Fruit fly (Drosophila melanogaster): Measurements from ENCODE around the gene CG7460.

The CG7460 gene

DNA sequence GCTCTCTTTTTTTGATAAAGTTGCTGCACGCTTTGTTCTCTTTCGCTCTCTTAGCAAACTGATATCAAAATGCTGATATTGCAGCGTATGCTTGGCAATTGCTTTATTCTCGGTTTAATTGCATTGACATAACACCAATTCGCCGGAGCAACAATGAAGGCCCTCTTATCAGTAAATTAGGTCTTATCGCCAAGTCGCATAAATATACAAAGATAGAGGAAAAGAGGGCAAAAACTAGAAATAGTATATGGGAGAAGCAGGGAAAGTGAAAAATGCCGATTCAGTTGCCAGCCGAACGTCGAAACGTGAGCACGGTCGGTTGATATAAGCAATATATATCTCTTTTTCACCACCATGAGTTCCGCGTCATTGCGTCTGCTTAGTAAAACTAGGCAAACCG lies at the start of gene CG7460:
Gene CG7460 (plus strand): TSS at position 70 of the 400 bp plus-strand sequence.
- TF ChIP-seq CG17806 (tag; optimal IDR thresholded peaks at IDR 0.05) (no peak), CG32121 (GFP tag; IDR thresholded peaks at IDR 0.05) (0 out of 2 replicates have a peak, but pooled peaks have one; percentile 20)

DNA sequence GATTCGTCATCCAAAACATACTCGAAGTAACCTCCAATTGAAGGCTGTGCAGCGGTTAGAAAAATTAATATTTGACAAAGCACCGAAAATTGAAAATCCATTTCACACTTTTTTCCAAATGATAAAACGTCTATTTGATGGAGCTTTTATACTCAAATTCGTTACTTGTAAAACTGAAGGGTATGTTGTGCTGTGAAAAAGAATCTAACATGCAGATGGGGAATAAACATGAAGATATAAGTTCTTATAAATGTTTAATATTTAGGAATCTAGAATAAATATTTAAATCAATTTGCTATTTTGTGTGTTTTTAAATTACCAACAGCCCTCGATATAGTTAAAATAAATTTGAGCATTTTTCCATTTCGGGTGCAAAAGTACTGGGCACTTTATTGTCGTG lies 20.6 kb upstream of the CG7460 start, which contains the start of gene CheB74a:
Gene CheB74a (minus strand): TSS at position 101 of the 400 bp plus-strand sequence.
- TF ChIP-seq EcR (GFP tag; optimal IDR thresholded peaks at IDR 0.05) (no peak), CG12605 (GFP tag; IDR thresholded peaks at IDR 0.05) (no peak), fd96Ca (GFP tag; IDR thresholded peaks at IDR 0.05) (no peak), Snoo (tag; optimal IDR thresholded peaks at IDR 0.05) (no peak), CG9948 (tag; optimal IDR thresholded peaks at IDR 0.05) (no peak), CG8159 (tag; optimal IDR thresholded peaks at IDR 0.05) (no peak), gl (tag; optimal IDR thresholded peaks at IDR 0.05) (no peak), CG34367 (tag; optimal IDR thresholded peaks at IDR 0.05) (no peak), D1 (tag; optimal IDR thresholded peaks at IDR 0.05) (no peak)

DNA sequence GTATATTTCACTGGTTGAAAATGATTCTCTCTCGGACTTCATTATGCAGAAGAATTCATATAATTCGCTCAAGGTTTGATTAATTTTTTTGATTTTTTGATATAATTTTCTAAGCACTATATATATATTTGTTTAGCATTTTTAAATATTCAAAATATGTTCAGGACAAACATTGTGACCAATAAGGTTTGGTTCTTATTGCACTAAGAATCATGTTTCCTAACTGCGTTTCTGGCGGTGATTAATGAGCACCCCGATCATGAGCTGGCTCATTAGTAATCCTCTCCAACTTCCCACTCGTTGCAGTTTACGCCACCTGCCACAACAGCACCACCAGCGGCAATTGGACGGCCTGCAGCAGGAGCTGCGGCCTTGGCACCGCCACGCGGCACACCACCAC lies 11.1 kb upstream of the CG7460 start, which contains the start of gene CG6052:
Gene CG6052 (minus strand): TSS at position 101 of the 400 bp plus-strand sequence.
- no peak for TF ChIP-seq CG10348 (GFP tag; IDR thresholded peaks at IDR 0.05)
- no peak for TF ChIP-seq fd96Ca (GFP tag; IDR thresholded peaks at IDR 0.05)

DNA sequence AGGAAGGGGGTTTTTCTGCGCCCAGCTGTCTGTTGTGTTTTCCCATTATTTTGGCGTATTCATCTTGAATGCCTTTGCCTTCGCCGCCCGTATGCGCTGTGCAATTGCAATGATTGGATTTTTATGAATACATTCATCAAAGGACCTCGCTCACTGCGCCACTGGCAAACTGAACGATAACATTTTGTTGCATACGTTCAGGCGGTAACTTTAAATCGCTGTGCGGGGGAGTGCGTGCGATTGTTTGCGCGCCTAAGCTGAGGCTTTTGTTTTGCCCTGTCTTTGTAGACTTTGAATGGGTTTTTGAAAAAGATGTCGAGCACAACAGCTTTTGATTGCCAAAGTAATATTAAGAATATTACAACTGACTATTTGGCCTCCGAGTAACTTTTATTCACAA lies 713 bp upstream of the CG7460 start:
- TF ChIP-seq CG9948 (tag; optimal IDR thresholded peaks at IDR 0.05) (no peak), CG12605 (GFP tag; IDR thresholded peaks at IDR 0.05) (no peak), Ets98B (GFP tag; IDR thresholded peaks at IDR 0.05) (no peak), CG14655 (GFP tag; optimal IDR thresholded peaks at IDR 0.05) (no peak), gl (tag; optimal IDR thresholded peaks at IDR 0.05) (no peak)

DNA sequence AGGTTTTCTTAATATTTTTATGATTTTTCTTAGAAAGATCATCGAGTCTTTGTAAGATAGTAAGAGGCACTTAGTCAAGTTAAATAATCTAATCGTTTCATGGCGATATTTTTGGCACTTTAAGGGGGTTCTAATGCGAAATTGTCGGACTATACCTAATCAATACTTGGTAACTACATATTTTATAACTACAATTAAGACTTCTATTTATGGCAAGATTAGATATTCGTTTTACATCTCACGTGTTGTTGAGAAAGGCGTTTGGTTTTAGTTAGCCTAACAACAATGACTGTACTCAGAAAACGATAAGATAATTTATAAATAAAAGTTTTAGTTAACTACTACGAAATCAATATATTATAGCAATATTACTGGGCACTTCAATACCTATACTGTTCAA lies 2.2 kb downstream of the CG7460 start:
- TF ChIP-seq CG34367 (tag; optimal IDR thresholded peaks at IDR 0.05) = no peak
- no peak for TF ChIP-seq Ets98B (GFP tag; IDR thresholded peaks at IDR 0.05)
- no peak for TF ChIP-seq CG8301 (tag; optimal IDR thresholded peaks at IDR 0.05)
- no peak for TF ChIP-seq CG12605 (GFP tag; IDR thresholded peaks at IDR 0.05)
- no peak for TF ChIP-seq gl (tag; optimal IDR thresholded peaks at IDR 0.05)
- TF ChIP-seq D1 (tag; optimal IDR thresholded peaks at IDR 0.05) = no peak
- no peak for TF ChIP-seq fd96Ca (GFP tag; IDR thresholded peaks at IDR 0.05)
- no peak for TF ChIP-seq CG8159 (tag; optimal IDR thresholded peaks at IDR 0.05)
- no peak for TF ChIP-seq EcR (GFP tag; optimal IDR thresholded peaks at IDR 0.05)
- TF ChIP-seq Snoo (tag; optimal IDR thresholded peaks at IDR 0.05) = no peak
- TF ChIP-seq CG17806 (tag; optimal IDR thresholded peaks at IDR 0.05) = no peak
- TF ChIP-seq rn (GFP tag; IDR thresholded peaks at IDR 0.05) = no peak
- no peak for TF ChIP-seq Pif1B (GFP tag; optimal IDR thresholded peaks at IDR 0.05)
- no peak for TF ChIP-seq Pif1A (GFP tag; optimal IDR thresholded peaks at IDR 0.05)
- no peak for TF ChIP-seq CG10348 (GFP tag; IDR thresholded peaks at IDR 0.05)
- no peak for TF ChIP-seq CG9948 (tag; optimal IDR thresholded peaks at IDR 0.05)
- no peak for TF ChIP-seq CG4496 (GFP tag; IDR thresholded peaks at IDR 0.05)
- TF ChIP-seq CG13204 (GFP tag; optimal IDR thresholded peaks at IDR 0.05) = no peak

DNA sequence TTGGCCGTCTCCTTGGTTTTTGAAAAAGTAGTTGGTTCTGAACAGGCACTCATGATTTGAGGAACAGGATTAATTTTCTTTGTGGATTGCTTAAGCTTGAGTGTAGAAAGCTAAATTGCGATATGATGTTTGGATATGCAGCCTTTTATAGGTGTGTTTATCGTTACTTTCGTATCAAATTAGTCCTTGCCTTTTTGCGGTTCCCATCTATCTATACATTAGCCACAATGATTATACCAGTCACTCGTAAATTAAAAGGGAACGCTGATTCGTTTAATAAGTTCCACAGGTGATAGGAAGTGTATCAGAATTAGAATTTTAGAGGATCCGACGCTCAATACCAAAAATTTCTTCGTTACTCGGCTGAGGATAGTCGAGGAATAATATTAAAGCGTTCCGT lies 6.4 kb downstream of the CG7460 start, which contains the start of gene CG6034:
Gene CG6034 (minus strand): TSS at position 101 of the 400 bp plus-strand sequence.
- TF ChIP-seq CG12605 (GFP tag; IDR thresholded peaks at IDR 0.05) (no peak), D1 (tag; optimal IDR thresholded peaks at IDR 0.05) (no peak), CG4496 (GFP tag; IDR thresholded peaks at IDR 0.05) (no peak), Ets98B (GFP tag; IDR thresholded peaks at IDR 0.05) (no peak), EcR (GFP tag; optimal IDR thresholded peaks at IDR 0.05) (no peak), CG14655 (GFP tag; optimal IDR thresholded peaks at IDR 0.05) (no peak)

DNA sequence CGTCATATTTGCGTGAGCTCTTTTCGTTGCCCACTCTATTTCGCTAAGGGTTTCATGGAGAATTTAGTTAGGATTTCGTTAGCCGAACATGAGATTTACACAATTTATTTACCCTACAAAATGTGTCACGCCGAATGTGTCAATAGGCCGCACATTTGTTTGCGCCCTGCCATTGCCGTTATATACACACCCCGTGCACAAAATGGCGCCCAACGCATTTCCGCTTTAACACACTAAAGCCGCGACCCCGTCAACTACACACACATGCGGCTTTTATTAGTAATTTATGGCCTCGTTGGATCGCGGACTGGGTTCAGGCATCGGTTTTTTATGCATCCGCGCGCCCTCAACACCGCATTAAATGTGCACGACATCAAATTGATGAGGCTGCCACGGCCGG lies 10.1 kb downstream of the CG7460 start, which contains the start of gene Adgf-B:
Gene Adgf-B (minus strand): TSS at position 101 of the 400 bp plus-strand sequence.
- TF ChIP-seq CG13204 (GFP tag; optimal IDR thresholded peaks at IDR 0.05) (no peak), CG15710 (tag; optimal IDR thresholded peaks at IDR 0.05) (no peak), CG17806 (tag; optimal IDR thresholded peaks at IDR 0.05) (no peak), Pif1A (GFP tag; optimal IDR thresholded peaks at IDR 0.05) (no peak)

DNA sequence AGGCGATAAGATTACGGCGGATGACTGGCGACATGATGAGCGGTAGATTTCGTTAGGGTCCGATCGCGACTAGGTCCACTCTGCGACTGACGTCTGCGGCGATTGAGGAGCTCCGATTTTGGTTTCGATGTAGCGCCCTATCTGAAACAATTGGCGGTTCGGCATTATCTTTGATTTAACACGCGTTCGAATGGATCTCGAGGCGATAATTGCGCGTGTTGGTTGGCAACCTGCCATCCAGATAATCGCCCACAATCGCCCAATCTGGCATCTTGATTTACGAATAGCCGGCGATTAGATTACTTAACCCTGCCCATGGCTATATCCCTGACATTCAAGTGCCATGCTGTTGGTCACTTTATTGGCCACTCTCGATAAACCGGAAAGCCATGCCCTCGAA lies 13.9 kb downstream of the CG7460 start:
- TF ChIP-seq CG14655 (GFP tag; optimal IDR thresholded peaks at IDR 0.05) = no peak
- no peak for TF ChIP-seq Pif1A (GFP tag; optimal IDR thresholded peaks at IDR 0.05)
- no peak for TF ChIP-seq CG34367 (tag; optimal IDR thresholded peaks at IDR 0.05)
- TF ChIP-seq CG8301 (tag; optimal IDR thresholded peaks at IDR 0.05) = no peak
- no peak for TF ChIP-seq Snoo (tag; optimal IDR thresholded peaks at IDR 0.05)
- TF ChIP-seq CG10348 (GFP tag; IDR thresholded peaks at IDR 0.05) = no peak
- no peak for TF ChIP-seq CG4496 (GFP tag; IDR thresholded peaks at IDR 0.05)
- TF ChIP-seq CG17806 (tag; optimal IDR thresholded peaks at IDR 0.05) = no peak
- no peak for TF ChIP-seq D1 (tag; optimal IDR thresholded peaks at IDR 0.05)
- no peak for TF ChIP-seq CG13204 (GFP tag; optimal IDR thresholded peaks at IDR 0.05)
- no peak for TF ChIP-seq CG12605 (GFP tag; IDR thresholded peaks at IDR 0.05)
- TF ChIP-seq fd96Ca (GFP tag; IDR thresholded peaks at IDR 0.05) = no peak
